Worm (Caenorhabditis elegans) whole organism, midembryonic: ENCODE data around the gene ceh-90.

Source experiments
- T22C8.4 ChIP-seq: fragments of 200-800 bp; sonication (Bioruptor generic); IDR thresholded peaks from 2 replicates; pipeline ENCODE4 v1.3.6; 2022; ENCODE audit warnings: missing genetic modification characterization, missing compliant biosample characterization
- cog-1 ChIP-seq: sonication (generic microtip); optimal IDR thresholded peaks from 2 replicates; lab custom pipeline; 2016; ENCODE audit warnings: missing genetic modification characterization, missing compliant biosample characterization
- flt-1 ChIP-seq: fragments of 200-800 bp; sonication (Bioruptor generic); IDR thresholded peaks from 2 replicates; pipeline ENCODE4 v1.3.6; 2022; ENCODE audit warnings: missing genetic modification characterization, missing compliant biosample characterization
- klf-2 ChIP-seq: fragments of 200-800 bp; sonication (Bioruptor generic); conservative IDR thresholded peaks from 2 replicates; pipeline ENCODE4 v1.3.6; 2022; ENCODE audit warnings: missing genetic modification reagents, missing genetic modification characterization, missing compliant biosample characterization
- med-1 ChIP-seq: sonication (generic microtip); optimal IDR thresholded peaks from 2 replicates; lab custom pipeline; 2017; ENCODE audit warnings: missing genetic modification characterization, mild to moderate bottlenecking, missing compliant biosample characterization, antibody characterized with exemption, missing genetic modification reagents; ENCODE audit not compliant: insufficient read depth
- ref-1 ChIP-seq: fragments of 200-800 bp; sonication (Bioruptor generic); conservative IDR thresholded peaks from 2 replicates; pipeline ENCODE4 v1.3.6; 2022; ENCODE audit warnings: missing genetic modification reagents, missing genetic modification characterization, missing compliant biosample characterization
- tab-1 ChIP-seq: fragments of 200-800 bp; sonication (Bioruptor generic); IDR thresholded peaks from 2 replicates; pipeline ENCODE4 v1.3.6; 2022; ENCODE audit warnings: missing genetic modification characterization, missing compliant biosample characterization
- ztf-23 ChIP-seq: fragments of 200-800 bp; sonication (Bioruptor generic); IDR thresholded peaks from 2 replicates; pipeline ENCODE4 v1.3.6; 2022; ENCODE audit warnings: missing genetic modification reagents, missing genetic modification characterization, missing compliant biosample characterization
- ztf-29 ChIP-seq: fragments of 200-800 bp; sonication (Bioruptor generic); IDR thresholded peaks from 2 replicates; pipeline ENCODE4 v1.3.6; 2022; ENCODE audit warnings: missing genetic modification reagents, missing genetic modification characterization, missing compliant biosample characterization

The ceh-90 gene

ce11 chrX:14118762-14119161 is 38.1 kb downstream of the ceh-90 start:
- TF ChIP-seq klf-2 (no peak), T22C8.4 (GFP tag; lab: Robert Waterston, UW) (no peak), ztf-23 (GFP tag; lab: Robert Waterston, UW) (no peak), cog-1 (tag; lab: Kevin White, UChicago) (no peak), flt-1 (no peak), ztf-29 (GFP tag; lab: Robert Waterston, UW) (no peak), ref-1 (no peak), med-1 (GFP tag; lab: Kevin White, UChicago) (no peak)

ce11 chrX:14115480-14116161 is 41.2 kb downstream of the ceh-90 start, which contains the start of gene F28H6.7:
TSS of gene F28H6.7 (plus strand) at chrX:14116111.
- TF ChIP-seq tab-1 (GFP tag; lab: Robert Waterston, UW) (peak; percentile 98), ztf-29 (GFP tag; lab: Robert Waterston, UW) (peak; percentile 96), T22C8.4 (GFP tag; lab: Robert Waterston, UW) (peak; percentile 92), cog-1 (tag; lab: Kevin White, UChicago) (peak; percentile 12), klf-2 (peak; percentile 87), med-1 (GFP tag; lab: Kevin White, UChicago) (peak; percentile 60), flt-1 (peak; percentile 98), ztf-23 (GFP tag; lab: Robert Waterston, UW) (peak; percentile 96), ref-1 (peak; percentile 98)

ce11 chrX:14113347-14113746 is 43.5 kb downstream of the ceh-90 start, which contains the start of gene nhr-281:
TSS of gene nhr-281 (minus strand) at chrX:14113447.
- TF ChIP-seq flt-1 (no peak), ztf-29 (GFP tag; lab: Robert Waterston, UW) (no peak), tab-1 (GFP tag; lab: Robert Waterston, UW) (no peak), ref-1 (no peak), med-1 (GFP tag; lab: Kevin White, UChicago) (no peak), ztf-23 (GFP tag; lab: Robert Waterston, UW) (no peak), T22C8.4 (GFP tag; lab: Robert Waterston, UW) (no peak), klf-2 (no peak), cog-1 (tag; lab: Kevin White, UChicago) (no peak)

- TF ChIP-seq flt-1 (no peak), tab-1 (GFP tag; lab: Robert Waterston, UW) (no peak), ztf-29 (GFP tag; lab: Robert Waterston, UW) (no peak), ztf-23 (GFP tag; lab: Robert Waterston, UW) (no peak), ref-1 (no peak), klf-2 (no peak), cog-1 (tag; lab: Kevin White, UChicago) (no peak), med-1 (GFP tag; lab: Kevin White, UChicago) (no peak), T22C8.4 (GFP tag; lab: Robert Waterston, UW) (no peak)
These were observed 48.6 kb downstream of the ceh-90 start, which contains the start of gene F16B12.7 for ce11 chrX:14108245-14108644. TSS of gene F16B12.7 (plus strand) at chrX:14108545.
